Fruit fly (Drosophila melanogaster) whole organism, embryonic: ENCODE results near the gene CG15333.

Source experiments
- Ada2b ChIP-seq: fragments of 200-800 bp; sonication (Bioruptor generic); IDR thresholded peaks from 2 replicates; pipeline ENCODE4 v1.3.6; 2022; ENCODE audit warnings: missing biosample characterization, missing genetic modification characterization
- Bdp1 ChIP-seq: fragments of 200-800 bp; sonication (Bioruptor generic); optimal IDR thresholded peaks from 3 replicates; lab custom pipeline; 2016; ENCODE audit warnings: missing biosample characterization, missing genetic modification characterization
- CG10366 ChIP-seq: fragments of 200-800 bp; sonication (Bioruptor generic); IDR thresholded peaks from 2 replicates; pipeline ENCODE4 v1.3.6; 2022; ENCODE audit warnings: missing biosample characterization, missing genetic modification characterization
- CG11695 ChIP-seq: fragments of 200-800 bp; sonication (Bioruptor generic); IDR thresholded peaks from 3 replicates; pipeline ENCODE4 v1.3.6; 2022; ENCODE audit warnings: missing biosample characterization, missing genetic modification characterization
- CG12769 ChIP-seq: fragments of 200-800 bp; sonication (Bioruptor generic); optimal IDR thresholded peaks from 2 replicates; lab custom pipeline; 2019; ENCODE audit warnings: missing biosample characterization, mild to moderate bottlenecking, missing genetic modification characterization, moderate library complexity
- CG13424 ChIP-seq: fragments of 200-800 bp; sonication (Bioruptor generic); optimal IDR thresholded peaks from 2 replicates; lab custom pipeline; 2019; ENCODE audit warnings: missing biosample characterization, mild to moderate bottlenecking, missing genetic modification characterization, moderate library complexity
- CG15011 ChIP-seq: fragments of 200-800 bp; sonication (Bioruptor generic); optimal IDR thresholded peaks from 3 replicates; lab custom pipeline; 2018; ENCODE audit warnings: missing biosample characterization, mild to moderate bottlenecking, missing genetic modification characterization
- CG15696 ChIP-seq: fragments of 200-800 bp; sonication (Bioruptor generic); optimal IDR thresholded peaks from 2 replicates; lab custom pipeline; 2019; ENCODE audit warnings: missing biosample characterization, mild to moderate bottlenecking, missing genetic modification characterization, moderate library complexity
- CG16813 ChIP-seq: fragments of 200-800 bp; sonication (Bioruptor generic); IDR thresholded peaks from 3 replicates; pipeline ENCODE4 v1.3.6; 2022; ENCODE audit warnings: missing biosample characterization, missing genetic modification characterization; ENCODE audit not compliant: partially characterized antibody
- CG1792 ChIP-seq: fragments of 200-800 bp; sonication (Bioruptor generic); optimal IDR thresholded peaks from 2 replicates; lab custom pipeline; 2016; ENCODE audit warnings: missing biosample characterization, missing genetic modification characterization
- CG2129 ChIP-seq: fragments of 200-800 bp; sonication (Bioruptor generic); IDR thresholded peaks from 2 replicates; pipeline ENCODE4 v1.3.6; 2022; ENCODE audit warnings: missing biosample characterization, missing genetic modification characterization; ENCODE audit not compliant: partially characterized antibody
- CG30020 ChIP-seq: fragments of 200-800 bp; optimal IDR thresholded peaks from 2 replicates; lab custom pipeline; 2019; ENCODE audit warnings: missing biosample characterization, mild to moderate bottlenecking, missing genetic modification characterization, moderate library complexity
- CG31224 ChIP-seq: fragments of 200-800 bp; sonication (Bioruptor generic); IDR thresholded peaks from 2 replicates; pipeline ENCODE4 v1.3.6; 2022; ENCODE audit warnings: missing biosample characterization, missing genetic modification characterization
- CG3281 ChIP-seq: fragments of 200-800 bp; sonication (Bioruptor generic); optimal IDR thresholded peaks from 3 replicates; lab custom pipeline; 2017; ENCODE audit warnings: missing biosample characterization, mild to moderate bottlenecking, missing genetic modification characterization
- CG3995 ChIP-seq: fragments of 200-800 bp; sonication (Bioruptor generic); optimal IDR thresholded peaks from 3 replicates; lab custom pipeline; 2016; ENCODE audit warnings: missing biosample characterization, missing genetic modification characterization
- CG5180 ChIP-seq: fragments of 200-800 bp; sonication (Bioruptor generic); optimal IDR thresholded peaks from 3 replicates; lab custom pipeline; 2017; ENCODE audit warnings: missing biosample characterization, missing genetic modification characterization, mild to moderate bottlenecking, moderate library complexity, missing genetic modification reagents
- CG7745 ChIP-seq: fragments of 200-800 bp; sonication (Bioruptor generic); optimal IDR thresholded peaks from 2 replicates; lab custom pipeline; 2018; ENCODE audit warnings: missing biosample characterization, mild to moderate bottlenecking, missing genetic modification characterization, moderate library complexity
- CG8290 ChIP-seq, 3 experiments: fragments of 200-800 bp; sonication (Bioruptor generic); optimal IDR thresholded peaks; 2 replicates each; lab custom pipeline; 2016 to 2019; ENCODE audit warnings: missing biosample characterization in 3 of 3, missing genetic modification characterization in 3 of 3, mild to moderate bottlenecking in 2 of 3, moderate library complexity in 1 of 3
- CG8924 ChIP-seq: fragments of 200-800 bp; optimal IDR thresholded peaks from 3 replicates; lab custom pipeline; 2019; ENCODE audit warnings: missing biosample characterization, mild to moderate bottlenecking, missing genetic modification characterization, moderate library complexity
- CG9437 ChIP-seq: fragments of 200-800 bp; sonication (Bioruptor generic); optimal IDR thresholded peaks from 2 replicates; lab custom pipeline; 2018; ENCODE audit warnings: missing biosample characterization, mild to moderate bottlenecking, missing genetic modification characterization
- CG9797 ChIP-seq: fragments of 200-800 bp; sonication (Bioruptor generic); optimal IDR thresholded peaks from 3 replicates; lab custom pipeline; 2018; ENCODE audit warnings: missing biosample characterization, mild to moderate bottlenecking, missing genetic modification characterization
- CrebB ChIP-seq: fragments of 200-800 bp; sonication (Bioruptor generic); optimal IDR thresholded peaks from 3 replicates; lab custom pipeline; 2018; ENCODE audit warnings: missing biosample characterization, mild to moderate bottlenecking, missing genetic modification characterization
- D19A ChIP-seq: fragments of 200-800 bp; optimal IDR thresholded peaks from 3 replicates; lab custom pipeline; 2019; ENCODE audit warnings: missing biosample characterization, mild to moderate bottlenecking, missing genetic modification characterization, moderate library complexity
- Dbx ChIP-seq: fragments of 200-800 bp; sonication (Bioruptor generic); IDR thresholded peaks from 3 replicates; pipeline ENCODE4 v1.3.6; 2022; ENCODE audit warnings: missing biosample characterization, missing genetic modification characterization
- Deaf1 ChIP-seq: fragments of 200-800 bp; optimal IDR thresholded peaks from 3 replicates; lab custom pipeline; 2019; ENCODE audit warnings: missing biosample characterization, mild to moderate bottlenecking, missing genetic modification characterization, moderate library complexity
- Dek ChIP-seq: fragments of 200-800 bp; sonication (Bioruptor generic); optimal IDR thresholded peaks from 3 replicates; lab custom pipeline; 2019; ENCODE audit warnings: missing biosample characterization, mild to moderate bottlenecking, missing genetic modification characterization, moderate library complexity
- Ets65A ChIP-seq: fragments of 200-800 bp; sonication (Bioruptor generic); peaks from one replicate; lab custom pipeline; 2016; ENCODE audit warnings: missing biosample characterization, missing genetic modification characterization
- HLH54F ChIP-seq: fragments of 200-800 bp; sonication (Bioruptor generic); optimal IDR thresholded peaks from 3 replicates; lab custom pipeline; 2016; ENCODE audit warnings: missing biosample characterization, missing genetic modification characterization
- Hr78 ChIP-seq, 2 experiments: fragments of 200-800 bp in 1 of 2; fragments of >200 bp in 1 of 2; sonication (Bioruptor generic) in 1 of 2; optimal IDR thresholded peaks; 2 replicates each; lab custom pipeline; 2017 to 2019; ENCODE audit warnings: missing biosample characterization in 2 of 2, missing genetic modification characterization in 2 of 2, mild to moderate bottlenecking in 1 of 2, moderate library complexity in 1 of 2
- Hsf ChIP-seq: fragments of 200-800 bp; sonication (Bioruptor generic); optimal IDR thresholded peaks from 3 replicates; lab custom pipeline; 2016; ENCODE audit warnings: missing biosample characterization, missing genetic modification characterization
- Mrtf ChIP-seq: fragments of 200-800 bp; sonication (Bioruptor generic); IDR thresholded peaks from 3 replicates; pipeline ENCODE4 v1.3.6; 2022; ENCODE audit warnings: missing biosample characterization, missing genetic modification characterization
- NFAT ChIP-seq: fragments of 200-800 bp; sonication (Bioruptor generic); IDR thresholded peaks from 2 replicates; pipeline ENCODE4 v1.3.6; 2022; ENCODE audit warnings: missing biosample characterization, missing genetic modification characterization
- Nf-YB ChIP-seq: fragments of 200-800 bp; sonication (Bioruptor generic); optimal IDR thresholded peaks from 3 replicates; lab custom pipeline; 2019; ENCODE audit warnings: missing biosample characterization, mild to moderate bottlenecking, missing genetic modification characterization, moderate library complexity
- az2 ChIP-seq: fragments of 200-800 bp; sonication (Bioruptor generic); optimal IDR thresholded peaks from 3 replicates; lab custom pipeline; 2016; ENCODE audit warnings: missing biosample characterization, missing genetic modification characterization
- btn ChIP-seq: fragments of 200-800 bp; sonication (Bioruptor generic); optimal IDR thresholded peaks from 2 replicates; lab custom pipeline; 2016; ENCODE audit warnings: missing biosample characterization, missing genetic modification characterization
- crc ChIP-seq: fragments of 200-800 bp; sonication (Bioruptor generic); optimal IDR thresholded peaks from 2 replicates; lab custom pipeline; 2016; ENCODE audit warnings: missing biosample characterization, missing genetic modification characterization
- cwo ChIP-seq: fragments of 200-800 bp; sonication (Bioruptor generic); optimal IDR thresholded peaks from 3 replicates; lab custom pipeline; 2017; ENCODE audit warnings: missing biosample characterization, missing genetic modification characterization, mild to moderate bottlenecking, moderate library complexity, missing genetic modification reagents
- ems ChIP-seq: fragments of 200-800 bp; sonication (Bioruptor generic); optimal IDR thresholded peaks from 3 replicates; lab custom pipeline; 2016; ENCODE audit warnings: missing biosample characterization, missing genetic modification characterization
- fd96Cb ChIP-seq: fragments of 200-800 bp; sonication (Bioruptor generic); optimal IDR thresholded peaks from 2 replicates; lab custom pipeline; 2018; ENCODE audit warnings: missing biosample characterization, mild to moderate bottlenecking, missing genetic modification characterization, moderate library complexity
- gsb ChIP-seq: fragments of 200-800 bp; sonication (Bioruptor generic); IDR thresholded peaks from 2 replicates; pipeline ENCODE4 v1.3.6; 2022; ENCODE audit warnings: missing biosample characterization, missing genetic modification characterization
- hbn ChIP-seq: fragments of 200-800 bp; sonication (Bioruptor generic); IDR thresholded peaks from 2 replicates; pipeline ENCODE4 v1.3.6; 2022; ENCODE audit warnings: missing biosample characterization, missing genetic modification characterization; ENCODE audit not compliant: partially characterized antibody
- inv ChIP-seq: fragments of 200-800 bp; sonication (Bioruptor generic); IDR thresholded peaks from 2 replicates; pipeline ENCODE4 v1.3.6; 2022; ENCODE audit warnings: missing biosample characterization, missing genetic modification characterization; ENCODE audit not compliant: partially characterized antibody
- mam ChIP-seq: fragments of 200-800 bp; sonication (Bioruptor generic); optimal IDR thresholded peaks from 3 replicates; lab custom pipeline; 2016; ENCODE audit warnings: missing biosample characterization, missing genetic modification characterization
- nau ChIP-seq: fragments of 200-800 bp; sonication (Bioruptor generic); optimal IDR thresholded peaks from 3 replicates; lab custom pipeline; 2017; ENCODE audit warnings: missing biosample characterization, mild to moderate bottlenecking, missing genetic modification characterization, missing genetic modification reagents
- oc ChIP-seq: fragments of 200-800 bp; sonication (Bioruptor generic); optimal IDR thresholded peaks from 2 replicates; lab custom pipeline; 2018; ENCODE audit warnings: missing biosample characterization, mild to moderate bottlenecking, missing genetic modification characterization, moderate library complexity
- odd ChIP-seq: fragments of 200-800 bp; sonication (Bioruptor generic); optimal IDR thresholded peaks from 2 replicates; lab custom pipeline; 2017; ENCODE audit warnings: missing biosample characterization, mild to moderate bottlenecking, missing genetic modification characterization
- pfk ChIP-seq: fragments of 200-800 bp; sonication (Bioruptor generic); optimal IDR thresholded peaks from 2 replicates; lab custom pipeline; 2018; ENCODE audit warnings: missing biosample characterization, mild to moderate bottlenecking, missing genetic modification characterization, moderate library complexity
- row ChIP-seq: fragments of 200-800 bp; sonication (Bioruptor generic); IDR thresholded peaks from 3 replicates; pipeline ENCODE4 v1.3.6; 2022; ENCODE audit warnings: missing biosample characterization, missing genetic modification characterization
- shn ChIP-seq: fragments of 200-800 bp; sonication (Bioruptor generic); optimal IDR thresholded peaks from 3 replicates; lab custom pipeline; 2016; ENCODE audit warnings: missing biosample characterization, missing genetic modification characterization
- sqz ChIP-seq: fragments of 200-800 bp; sonication (Bioruptor generic); optimal IDR thresholded peaks from 3 replicates; lab custom pipeline; 2018; ENCODE audit warnings: missing biosample characterization, mild to moderate bottlenecking, missing genetic modification characterization

The CG15333 gene

dm6 chrX:7970396-7970795 lies 50.7 kb downstream of the CG15333 start (continued):
- peak; percentile 4 for TF ChIP-seq Deaf1 (tag; lab: Kevin White, UChicago)
- TF ChIP-seq Ada2b: no peak
- peak; percentile 49 for TF ChIP-seq Dek (tag; lab: Kevin White, UChicago)
- no peak for TF ChIP-seq Ets65A (GFP tag; lab: Kevin White, UChicago)
- TF ChIP-seq crc: no peak
- TF ChIP-seq CG11695 (GFP tag; lab: Robert Waterston, UW): no peak
- no peak for TF ChIP-seq Nf-YB (GFP tag; lab: Kevin White, UChicago)
- TF ChIP-seq CG3995: no peak
- TF ChIP-seq pfk: no peak
- no peak for TF ChIP-seq NFAT
- peak; percentile 46 for TF ChIP-seq D19A (tag; lab: Kevin White, UChicago)
- TF ChIP-seq sqz (GFP tag; lab: Kevin White, UChicago): peak; percentile 0
- peak; percentile 13 for TF ChIP-seq nau (GFP tag; lab: Kevin White, UChicago)
- no peak for TF ChIP-seq Hr78 (GFP tag; optimal IDR thresholded peaks at IDR 0.05; lab: Kevin White, UChicago)
- TF ChIP-seq CG8290 (GFP tag; optimal IDR thresholded peaks at IDR 0.05; lab: Kevin White, UChicago): no peak
- peak in 1 of 2 experiments; percentile 9 for TF ChIP-seq CG8290 (tag; optimal IDR thresholded peaks at IDR 0.05; lab: Kevin White, UChicago)
- peak; percentile 61 for TF ChIP-seq CG8924
- TF ChIP-seq HLH54F: peak; percentile 37
- no peak for TF ChIP-seq Mrtf
- no peak for TF ChIP-seq CrebB (tag; lab: Kevin White, UChicago)
- TF ChIP-seq fd96Cb (tag; lab: Kevin White, UChicago): peak; percentile 47
- no peak for TF ChIP-seq CG10366
- peak; percentile 70 for TF ChIP-seq CG13424
- peak; percentile 45 for TF ChIP-seq CG15011 (GFP tag; lab: Kevin White, UChicago)
- TF ChIP-seq CG16813: peak; percentile 56
- no peak for TF ChIP-seq CG30020 (tag; lab: Kevin White, UChicago)
- no peak for TF ChIP-seq gsb (GFP tag; lab: Robert Waterston, UW)
- peak; percentile 4 for TF ChIP-seq CG5180
- peak; percentile 57 for TF ChIP-seq mam (GFP tag; lab: Kevin White, UChicago)
- TF ChIP-seq hbn: peak; percentile 58
- no peak for TF ChIP-seq odd
- peak; percentile 28; the same call in 1 of the 2 replicates for TF ChIP-seq inv (GFP tag; lab: Robert Waterston, UW)
- no peak for TF ChIP-seq oc (tag; lab: Kevin White, UChicago)
- peak; percentile 21 for TF ChIP-seq Bdp1 (GFP tag; lab: Kevin White, UChicago)
- TF ChIP-seq CG9797: no peak
- TF ChIP-seq CG31224 (GFP tag; lab: Robert Waterston, UW): peak; percentile 32; the same call in 1 of the 2 replicates
- peak; percentile 51 for TF ChIP-seq ems (GFP tag; lab: Kevin White, UChicago)
- no peak for TF ChIP-seq btn (GFP tag; lab: Kevin White, UChicago)
- TF ChIP-seq CG2129 (GFP tag; lab: Robert Waterston, UW): peak; percentile 43; the same call in 1 of the 2 replicates
- peak; percentile 42 for TF ChIP-seq CG12769
- TF ChIP-seq CG3281 (GFP tag; lab: Kevin White, UChicago): peak; percentile 43
- no peak for TF ChIP-seq CG7745 (tag; lab: Kevin White, UChicago)
- TF ChIP-seq Dbx (GFP tag; lab: Robert Waterston, UW): peak; percentile 49; the same call in 1 of the 3 replicates
- TF ChIP-seq shn (GFP tag; lab: Kevin White, UChicago): peak; percentile 25
- peak; percentile 76 for TF ChIP-seq row
- TF ChIP-seq Hsf (GFP tag; lab: Kevin White, UChicago): peak; percentile 48
- peak; percentile 13 for TF ChIP-seq CG9437 (GFP tag; lab: Kevin White, UChicago)
- no peak for TF ChIP-seq CG1792 (GFP tag; lab: Kevin White, UChicago)
- peak; percentile 25 for TF ChIP-seq cwo
- peak; percentile 37 for TF ChIP-seq az2 (GFP tag; lab: Kevin White, UChicago)
- TF ChIP-seq CG15696 (tag; lab: Kevin White, UChicago): peak; percentile 62
